Fruit fly (Drosophila melanogaster) whole organism, embryonic: ENCODE data around the gene Rtnl1.

Experiments used
- Atf3 ChIP-seq: fragments of 200-800 bp; sonication (Bioruptor generic); optimal IDR thresholded peaks from 3 replicates; lab custom pipeline; 2016; ENCODE audit warnings: missing biosample characterization, missing genetic modification characterization
- Bdp1 ChIP-seq: fragments of 200-800 bp; sonication (Bioruptor generic); optimal IDR thresholded peaks from 3 replicates; lab custom pipeline; 2016; ENCODE audit warnings: missing biosample characterization, missing genetic modification characterization
- CG11456 ChIP-seq: fragments of 200-800 bp; sonication (Bioruptor generic); IDR thresholded peaks from 3 replicates; pipeline ENCODE4 v1.3.6; 2022; ENCODE audit warnings: missing biosample characterization, missing genetic modification characterization
- CG11504 ChIP-seq: fragments of 200-800 bp; sonication (Bioruptor generic); optimal IDR thresholded peaks from 3 replicates; lab custom pipeline; 2019; ENCODE audit warnings: missing biosample characterization, mild to moderate bottlenecking, missing genetic modification characterization, moderate library complexity
- CG12236 ChIP-seq: fragments of 200-800 bp; sonication (Bioruptor generic); optimal IDR thresholded peaks from 2 replicates; lab custom pipeline; 2016; ENCODE audit warnings: missing biosample characterization, missing genetic modification characterization
- CG12942 ChIP-seq: fragments of 200-800 bp; sonication (Bioruptor generic); optimal IDR thresholded peaks from 3 replicates; lab custom pipeline; 2016; ENCODE audit warnings: missing biosample characterization, missing genetic modification characterization
- CG14860 ChIP-seq: fragments of 200-800 bp; sonication (Bioruptor generic); IDR thresholded peaks from 3 replicates; pipeline ENCODE4 v1.3.6; 2022; ENCODE audit warnings: missing biosample characterization, missing genetic modification characterization; ENCODE audit not compliant: partially characterized antibody
- CG15073 ChIP-seq: fragments of 200-800 bp; sonication (Bioruptor generic); optimal IDR thresholded peaks from 2 replicates; lab custom pipeline; 2016; ENCODE audit warnings: missing biosample characterization, missing genetic modification characterization
- CG18476 ChIP-seq: fragments of 200-800 bp; sonication (Bioruptor generic); optimal IDR thresholded peaks from 2 replicates; lab custom pipeline; 2016; ENCODE audit warnings: missing biosample characterization, mild to moderate bottlenecking, missing genetic modification characterization
- CG2120 ChIP-seq: fragments of 200-800 bp; sonication (Bioruptor generic); optimal IDR thresholded peaks from 3 replicates; lab custom pipeline; 2016; ENCODE audit warnings: missing biosample characterization, missing genetic modification characterization
- CG2712 ChIP-seq: fragments of 200-800 bp; optimal IDR thresholded peaks from 3 replicates; lab custom pipeline; 2019; ENCODE audit warnings: missing biosample characterization, mild to moderate bottlenecking, missing genetic modification characterization, moderate library complexity
- CG31441 ChIP-seq: fragments of 200-800 bp; sonication (Bioruptor generic); IDR thresholded peaks from 2 replicates; pipeline ENCODE4 v1.3.6; 2022; ENCODE audit warnings: missing biosample characterization, missing genetic modification characterization
- CG3281 ChIP-seq: fragments of 200-800 bp; sonication (Bioruptor generic); optimal IDR thresholded peaks from 3 replicates; lab custom pipeline; 2017; ENCODE audit warnings: missing biosample characterization, mild to moderate bottlenecking, missing genetic modification characterization
- CG3726 ChIP-seq: fragments of 200-800 bp; sonication (Bioruptor generic); IDR thresholded peaks from 3 replicates; pipeline ENCODE4, ENCODE4 v1.3.6; 2022; ENCODE audit warnings: missing biosample characterization, missing genetic modification characterization
- CG3847 ChIP-seq: fragments of 200-800 bp; sonication (Bioruptor generic); IDR thresholded peaks from 2 replicates; pipeline ENCODE4 v1.3.6; 2022; ENCODE audit warnings: missing biosample characterization, missing genetic modification characterization
- CG4328 ChIP-seq: fragments of 200-800 bp; sonication (Bioruptor generic); optimal IDR thresholded peaks from 3 replicates; lab custom pipeline; 2017; ENCODE audit warnings: missing biosample characterization, missing genetic modification reagents, missing genetic modification characterization
- CG4854 ChIP-seq: fragments of 200-800 bp; sonication (Bioruptor generic); optimal IDR thresholded peaks from 2 replicates; lab custom pipeline; 2016; ENCODE audit warnings: missing biosample characterization, missing genetic modification characterization, inconsistent platforms
- CG7987 ChIP-seq: fragments of 200-800 bp; sonication (Bioruptor generic); optimal IDR thresholded peaks from 2 replicates; lab custom pipeline; 2018; ENCODE audit warnings: missing biosample characterization, mild to moderate bottlenecking, missing genetic modification characterization, moderate library complexity
- CG8765 ChIP-seq: fragments of 200-800 bp; sonication (Bioruptor generic); IDR thresholded peaks from 2 replicates; pipeline ENCODE4 v1.3.6; 2022; ENCODE audit warnings: missing biosample characterization, missing genetic modification characterization
- CG9215 ChIP-seq: fragments of 200-800 bp; sonication (Bioruptor generic); IDR thresholded peaks from 2 replicates; pipeline ENCODE4 v1.3.6; 2022; ENCODE audit warnings: missing biosample characterization, missing genetic modification characterization
- CHES-1-like ChIP-seq: fragments of 200-800 bp; sonication (Bioruptor generic); optimal IDR thresholded peaks from 2 replicates; lab custom pipeline; 2016; ENCODE audit warnings: missing biosample characterization, missing genetic modification characterization
- Hmr ChIP-seq: fragments of 200-800 bp; sonication (Bioruptor generic); optimal IDR thresholded peaks from 3 replicates; lab custom pipeline; 2017; ENCODE audit warnings: mild to moderate bottlenecking, missing biosample characterization, missing genetic modification reagents, missing genetic modification characterization
- Lim3 ChIP-seq: fragments of 200-800 bp; sonication (Bioruptor generic); IDR thresholded peaks from 2 replicates; pipeline ENCODE4 v1.3.6; 2022; ENCODE audit warnings: missing biosample characterization, missing genetic modification characterization
- Nf-YA ChIP-seq: fragments of 200-800 bp; sonication (Bioruptor generic); IDR thresholded peaks from 2 replicates; pipeline ENCODE4 v1.3.6; 2022; ENCODE audit warnings: missing biosample characterization, missing genetic modification characterization
- Oli ChIP-seq: fragments of 200-800 bp; sonication (Bioruptor generic); optimal IDR thresholded peaks from 2 replicates; lab custom pipeline; 2018; ENCODE audit warnings: missing biosample characterization, mild to moderate bottlenecking, missing genetic modification characterization, moderate library complexity
- ac ChIP-seq: fragments of 200-800 bp; sonication (Bioruptor generic); optimal IDR thresholded peaks from 3 replicates; lab custom pipeline; 2017; ENCODE audit warnings: missing biosample characterization, mild to moderate bottlenecking, missing genetic modification characterization
- ato ChIP-seq: fragments of 200-800 bp; sonication (Bioruptor generic); IDR thresholded peaks from 2 replicates; pipeline ENCODE4 v1.3.6; 2022; ENCODE audit warnings: missing biosample characterization, missing genetic modification characterization; ENCODE audit not compliant: partially characterized antibody
- bab2 ChIP-seq: fragments of 200-800 bp; sonication (Bioruptor generic); optimal IDR thresholded peaks from 2 replicates; lab custom pipeline; 2016; ENCODE audit warnings: missing biosample characterization, missing genetic modification characterization
- caup ChIP-seq: fragments of 200-800 bp; sonication (Bioruptor generic); optimal IDR thresholded peaks from 3 replicates; lab custom pipeline; 2017; ENCODE audit warnings: missing biosample characterization, mild to moderate bottlenecking, missing genetic modification characterization, moderate library complexity; ENCODE audit not compliant: severe bottlenecking
- chn ChIP-seq: fragments of 200-800 bp; sonication (Bioruptor generic); optimal IDR thresholded peaks from 2 replicates; lab custom pipeline; 2016; ENCODE audit warnings: missing biosample characterization, missing genetic modification characterization
- dmrt11E ChIP-seq: fragments of 200-800 bp; sonication (Bioruptor generic); optimal IDR thresholded peaks from 3 replicates; lab custom pipeline; 2018; ENCODE audit warnings: missing biosample characterization, mild to moderate bottlenecking, missing genetic modification characterization, moderate library complexity
- dmrt99B ChIP-seq: fragments of 200-800 bp; sonication (Bioruptor generic); optimal IDR thresholded peaks from 2 replicates; lab custom pipeline; 2018; ENCODE audit warnings: missing biosample characterization, mild to moderate bottlenecking, missing genetic modification characterization, moderate library complexity
- eyg ChIP-seq: fragments of 200-800 bp; sonication (Bioruptor generic); optimal IDR thresholded peaks from 3 replicates; lab custom pipeline; 2016; ENCODE audit warnings: missing biosample characterization, missing genetic modification characterization
- fd3F ChIP-seq: fragments of 200-800 bp; sonication (Bioruptor generic); optimal IDR thresholded peaks from 2 replicates; lab custom pipeline; 2018; ENCODE audit warnings: missing biosample characterization, mild to moderate bottlenecking, missing genetic modification characterization, moderate library complexity
- fd64A ChIP-seq: fragments of 200-800 bp; sonication (Bioruptor generic); optimal IDR thresholded peaks from 3 replicates; lab custom pipeline; 2018; ENCODE audit warnings: missing biosample characterization, mild to moderate bottlenecking, missing genetic modification characterization
- fd96Cb ChIP-seq: fragments of 200-800 bp; sonication (Bioruptor generic); optimal IDR thresholded peaks from 2 replicates; lab custom pipeline; 2018; ENCODE audit warnings: missing biosample characterization, mild to moderate bottlenecking, missing genetic modification characterization, moderate library complexity
- gsb-n ChIP-seq: fragments of 200-800 bp; sonication (Bioruptor generic); optimal IDR thresholded peaks from 3 replicates; lab custom pipeline; 2018; ENCODE audit warnings: missing biosample characterization, mild to moderate bottlenecking, missing genetic modification characterization
- h ChIP-seq: fragments of >200 bp; optimal IDR thresholded peaks from 2 replicates; lab custom pipeline; 2017
- ind ChIP-seq: fragments of 200-800 bp; sonication (Bioruptor generic); optimal IDR thresholded peaks from 3 replicates; lab custom pipeline; 2016; ENCODE audit warnings: missing biosample characterization, missing genetic modification characterization
- inv ChIP-seq: fragments of 200-800 bp; sonication (Bioruptor generic); IDR thresholded peaks from 2 replicates; pipeline ENCODE4 v1.3.6; 2022; ENCODE audit warnings: missing biosample characterization, missing genetic modification characterization; ENCODE audit not compliant: partially characterized antibody
- ken ChIP-seq: fragments of 200-800 bp; sonication (Bioruptor generic); IDR thresholded peaks from 3 replicates; pipeline ENCODE4 v1.3.6; 2022; ENCODE audit warnings: missing biosample characterization, missing genetic modification characterization
- nom ChIP-seq: fragments of 200-800 bp; sonication (Bioruptor generic); optimal IDR thresholded peaks from 2 replicates; lab custom pipeline; 2017; ENCODE audit warnings: missing biosample characterization, missing genetic modification characterization, mild to moderate bottlenecking, moderate library complexity, missing genetic modification reagents
- onecut ChIP-seq: fragments of 200-800 bp; sonication (Bioruptor generic); IDR thresholded peaks from 2 replicates; pipeline ENCODE4 v1.3.6; 2022; ENCODE audit warnings: missing biosample characterization, missing genetic modification characterization
- phol ChIP-seq: fragments of 200-800 bp; sonication (Bioruptor generic); optimal IDR thresholded peaks from 3 replicates; lab custom pipeline; 2018; ENCODE audit warnings: missing biosample characterization, mild to moderate bottlenecking, missing genetic modification characterization, moderate library complexity
- run ChIP-seq: fragments of 200-800 bp; sonication (Bioruptor generic); optimal IDR thresholded peaks from 3 replicates; lab custom pipeline; 2018; ENCODE audit warnings: missing biosample characterization, mild to moderate bottlenecking, missing genetic modification characterization
- salm ChIP-seq: fragments of 200-800 bp; sonication (Bioruptor generic); optimal IDR thresholded peaks from 2 replicates; lab custom pipeline; 2018; ENCODE audit warnings: missing biosample characterization, mild to moderate bottlenecking, missing genetic modification characterization
- shn ChIP-seq: fragments of 200-800 bp; sonication (Bioruptor generic); optimal IDR thresholded peaks from 3 replicates; lab custom pipeline; 2016; ENCODE audit warnings: missing biosample characterization, missing genetic modification characterization
- ttk ChIP-seq: fragments of 200-800 bp; sonication (Bioruptor generic); IDR thresholded peaks from 2 replicates; pipeline ENCODE4 v2.1.2; 2022; ENCODE audit warnings: missing biosample characterization, missing genetic modification characterization
- unc-4 ChIP-seq: fragments of 200-800 bp; sonication (Bioruptor generic); IDR thresholded peaks from 2 replicates; pipeline ENCODE4 v1.3.6; 2022; ENCODE audit warnings: missing biosample characterization, missing genetic modification characterization; ENCODE audit not compliant: partially characterized antibody
- z ChIP-seq: fragments of 200-800 bp; sonication (Bioruptor generic); IDR thresholded peaks from 3 replicates; pipeline ENCODE4 v1.3.6; 2022; ENCODE audit warnings: missing biosample characterization, missing genetic modification characterization

Rtnl1 gene

DNA sequence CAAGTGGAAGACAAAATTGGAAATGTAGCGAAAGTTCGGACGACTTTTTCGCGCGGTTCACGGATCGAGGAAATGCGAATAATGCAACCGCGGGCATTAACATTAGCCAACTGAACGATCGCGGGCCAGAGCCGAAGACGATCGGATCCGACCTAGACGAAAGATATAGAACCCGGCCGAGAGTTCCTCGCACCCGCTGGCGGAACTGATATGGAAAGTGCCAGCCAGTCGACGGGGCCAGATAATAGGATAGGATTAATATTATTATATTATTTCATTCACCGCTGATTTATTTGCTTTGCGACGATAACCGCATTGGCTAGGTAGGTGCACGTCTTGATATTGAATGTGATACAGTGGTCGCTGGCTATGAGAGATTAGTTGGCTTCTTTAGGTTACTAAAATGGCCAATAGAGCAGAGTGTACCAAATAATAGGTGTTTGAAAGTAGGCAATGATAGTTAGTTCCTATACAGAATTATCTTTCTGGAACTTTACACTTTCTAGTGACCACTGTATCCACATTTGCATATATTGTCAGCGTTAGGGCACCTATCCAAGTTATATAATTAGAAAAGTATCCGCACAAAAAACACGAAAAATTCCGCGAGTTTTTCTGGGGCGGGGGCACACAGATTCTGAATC is 10.0 kb downstream of the Rtnl1 start:
- TF ChIP-seq run (tag; lab: Kevin White, UChicago) (no peak), dmrt11E (peak; percentile 66), z (GFP tag; lab: Robert Waterston, UW) (no peak), CG11456 (GFP tag; lab: Robert Waterston, UW) (peak; percentile 71), ind (GFP tag; lab: Kevin White, UChicago) (peak; percentile 83), CG3847 (peak; percentile 57; the same call in 1 of the 2 replicates), unc-4 (GFP tag; lab: Robert Waterston, UW) (no peak), CG31441 (GFP tag; lab: Robert Waterston, UW) (peak; percentile 54; the same call in 1 of the 2 replicates), dmrt99B (tag; lab: Kevin White, UChicago) (peak; percentile 71), eyg (peak; percentile 19), CHES-1-like (GFP tag; lab: Kevin White, UChicago) (peak; percentile 58), CG15073 (peak; percentile 30), h (no peak), Hmr (peak; percentile 55), CG12942 (GFP tag; lab: Kevin White, UChicago) (peak; percentile 40), CG14860 (GFP tag; lab: Robert Waterston, UW) (no peak), Oli (tag; lab: Kevin White, UChicago) (peak; percentile 74), CG3726 (GFP tag; lab: Robert Waterston, UW) (0 out of 3 replicates have a peak, but pooled peaks have one; percentile 51), CG11504 (tag; lab: Kevin White, UChicago) (peak; percentile 78), bab2 (GFP tag; lab: Kevin White, UChicago) (peak; percentile 50), CG12236 (GFP tag; lab: Kevin White, UChicago) (no peak), Nf-YA (GFP tag; lab: Robert Waterston, UW) (no peak), fd3F (GFP tag; lab: Kevin White, UChicago) (peak; percentile 58), ac (no peak), Atf3 (no peak), nom (GFP tag; lab: Kevin White, UChicago) (no peak), ato (GFP tag; lab: Robert Waterston, UW) (no peak), chn (GFP tag; lab: Kevin White, UChicago) (peak; percentile 49), Bdp1 (GFP tag; lab: Kevin White, UChicago) (peak; percentile 47), CG4854 (GFP tag; lab: Kevin White, UChicago) (no peak), CG8765 (GFP tag; lab: Robert Waterston, UW) (peak; percentile 51; the same call in 1 of the 2 replicates), CG9215 (peak; percentile 55; the same call in 1 of the 2 replicates), salm (tag; lab: Kevin White, UChicago) (peak; percentile 59), CG3281 (GFP tag; lab: Kevin White, UChicago) (peak; percentile 72), caup (GFP tag; lab: Kevin White, UChicago) (peak; percentile 41), inv (GFP tag; lab: Robert Waterston, UW) (no peak), gsb-n (tag; lab: Kevin White, UChicago) (peak; percentile 56), CG4328 (GFP tag; lab: Kevin White, UChicago) (peak; percentile 31), CG7987 (GFP tag; lab: Kevin White, UChicago) (no peak), ken (GFP tag; lab: Robert Waterston, UW) (peak; percentile 70), Lim3 (no peak), ttk (GFP tag; lab: Robert Waterston, UW) (peak; percentile 72; the same call in 1 of the 2 replicates), phol (tag; lab: Kevin White, UChicago) (peak; percentile 74), onecut (peak; percentile 45), CG2712 (tag; lab: Kevin White, UChicago) (peak; percentile 72), fd96Cb (tag; lab: Kevin White, UChicago) (peak; percentile 76), fd64A (GFP tag; lab: Kevin White, UChicago) (peak; percentile 2), shn (GFP tag; lab: Kevin White, UChicago) (peak; percentile 47), CG18476 (peak; percentile 30), CG2120 (GFP tag; lab: Kevin White, UChicago) (peak; percentile 77)
